Worm (Caenorhabditis elegans) whole organism, L1 larva: ENCODE data around the gene sma-2.

Experiments used
- C16A3.4 ChIP-seq: fragments of 150-350 bp; optimal IDR thresholded peaks from 2 replicates; lab custom pipeline; 2014; ENCODE audit warnings: missing biosample characterization, missing genetic modification characterization
- C34B4.2 ChIP-seq: sonication (generic microtip); optimal IDR thresholded peaks from 2 replicates; lab custom pipeline; 2017; ENCODE audit warnings: mild to moderate bottlenecking, missing genetic modification characterization, missing compliant biosample characterization
- F16B12.6 ChIP-seq: fragments of 150-350 bp; optimal IDR thresholded peaks from 2 replicates; lab custom pipeline; 2014; ENCODE audit warnings: missing biosample characterization, missing genetic modification characterization
- Y116A8C.19 ChIP-seq: sonication (generic microtip); optimal IDR thresholded peaks from 2 replicates; lab custom pipeline; 2016; ENCODE audit warnings: missing compliant biosample characterization, missing genetic modification characterization, borderline replicate concordance
- aly-2 ChIP-seq: fragments of 150-350 bp; optimal IDR thresholded peaks from 2 replicates; lab custom pipeline; 2014; ENCODE audit warnings: missing biosample characterization, missing genetic modification characterization
- ama-1 ChIP-seq: fragments of 150-350 bp; optimal IDR thresholded peaks from 2 replicates; lab custom pipeline; 2014
- blmp-1 ChIP-seq: fragments of 150-350 bp; optimal IDR thresholded peaks from 2 replicates; lab custom pipeline; 2014; ENCODE audit warnings: missing biosample characterization, missing genetic modification characterization
- ceh-63 ChIP-seq: fragments of 200-800 bp; sonication (Bioruptor generic); optimal IDR thresholded peaks from 2 replicates; lab custom pipeline; 2018; ENCODE audit warnings: mild to moderate bottlenecking, missing genetic modification characterization, missing compliant biosample characterization
- ceh-88 ChIP-seq: fragments of 200-800 bp; sonication (Bioruptor generic); IDR thresholded peaks from 2 replicates; pipeline ENCODE4 v1.3.6; 2022; ENCODE audit warnings: missing genetic modification characterization, missing compliant biosample characterization
- ceh-90 ChIP-seq: sonication (generic microtip); optimal IDR thresholded peaks from 2 replicates; lab custom pipeline; 2016; ENCODE audit warnings: missing genetic modification characterization, missing compliant biosample characterization
- dpl-1 ChIP-seq, 3 experiments: fragments of 150-350 bp in 2 of 3; sonication (generic microtip) in 1 of 3; optimal IDR thresholded peaks; 2 replicates each; lab custom pipeline; 2014 to 2017; ENCODE audit warnings: missing biosample characterization in 3 of 3, missing genetic modification characterization in 3 of 3, missing genetic modification reagents in 3 of 3
- efl-1 ChIP-seq, 4 experiments: fragments of 150-350 bp; optimal IDR thresholded peaks in 3 of 4; peaks in 1 of 4; 1 replicate in 1 of 4; 2 replicates in 3 of 4; lab custom pipeline; 2014; ENCODE audit warnings: missing biosample characterization in 2 of 4, missing genetic modification characterization in 2 of 4, missing genetic modification reagents in 2 of 4
- efl-3 ChIP-seq: fragments of 200-800 bp; sonication (Bioruptor generic); optimal IDR thresholded peaks from 2 replicates; lab custom pipeline; 2018; ENCODE audit warnings: mild to moderate bottlenecking, missing genetic modification characterization, missing compliant biosample characterization
- egl-13 ChIP-seq: sonication (generic microtip); optimal IDR thresholded peaks from 2 replicates; lab custom pipeline; 2016; ENCODE audit warnings: missing genotype, missing genetic modification reagents, missing genetic modification characterization, missing compliant biosample characterization
- elt-2 ChIP-seq: sonication (generic microtip); optimal IDR thresholded peaks from 2 replicates; lab custom pipeline; 2016; ENCODE audit warnings: missing genetic modification characterization, mild to moderate bottlenecking, inconsistent platforms, missing compliant biosample characterization, missing genetic modification reagents
- elt-3 ChIP-seq, 6 experiments: fragments of 150-350 bp in 1 of 6; sonication (generic microtip); optimal IDR thresholded peaks; 2 replicates each; lab custom pipeline; 2017 to 2018; ENCODE audit warnings: missing biosample characterization in 6 of 6, missing genetic modification characterization in 6 of 6, inconsistent platforms in 1 of 6
- ets-5 ChIP-seq: fragments of 200-800 bp; sonication (Bioruptor generic); IDR thresholded peaks from 2 replicates; pipeline ENCODE4 v1.3.6; 2022; ENCODE audit warnings: missing genetic modification characterization, missing compliant biosample characterization
- fkh-8 ChIP-seq: sonication (generic microtip); optimal IDR thresholded peaks from 2 replicates; lab custom pipeline; 2016; ENCODE audit warnings: mild to moderate bottlenecking, missing genetic modification characterization, missing compliant biosample characterization
- fos-1 ChIP-seq: fragments of 150-350 bp; optimal IDR thresholded peaks from 2 replicates; lab custom pipeline; 2014; ENCODE audit warnings: missing biosample characterization, missing genetic modification characterization
- hpl-2 ChIP-seq: fragments of 150-350 bp; optimal IDR thresholded peaks from 2 replicates; lab custom pipeline; 2014; ENCODE audit warnings: missing biosample characterization, missing genetic modification reagents, missing genetic modification characterization
- irx-1 ChIP-seq: sonication (generic microtip); optimal IDR thresholded peaks from 2 replicates; lab custom pipeline; 2016; ENCODE audit warnings: missing genetic modification characterization, missing compliant biosample characterization
- isw-1 ChIP-seq: fragments of 200-800 bp; sonication (Bioruptor generic); IDR thresholded peaks from 2 replicates; pipeline ENCODE4 v1.3.6; 2022; ENCODE audit warnings: missing genetic modification characterization, missing compliant biosample characterization
- jun-1 ChIP-seq: fragments of 150-350 bp; optimal IDR thresholded peaks from 2 replicates; lab custom pipeline; 2014; ENCODE audit warnings: missing biosample characterization, missing genetic modification reagents, missing genetic modification characterization
- lin-14 ChIP-seq: fragments of 200-800 bp; sonication (Bioruptor generic); optimal IDR thresholded peaks from 2 replicates; lab custom pipeline; 2018; ENCODE audit warnings: mild to moderate bottlenecking, missing genetic modification characterization, moderate library complexity, missing compliant biosample characterization
- lin-39 ChIP-seq: fragments of 150-350 bp; optimal IDR thresholded peaks from 2 replicates; lab custom pipeline; 2014; ENCODE audit warnings: missing biosample characterization, missing genetic modification reagents, missing genetic modification characterization
- lir-3 ChIP-seq: sonication (generic microtip); optimal IDR thresholded peaks from 2 replicates; lab custom pipeline; 2016; ENCODE audit warnings: mild to moderate bottlenecking, missing genetic modification characterization, moderate library complexity, missing compliant biosample characterization; ENCODE audit not compliant: poor library complexity
- mab-9 ChIP-seq: fragments of 200-800 bp; sonication (Bioruptor generic); IDR thresholded peaks from 2 replicates; pipeline ENCODE4 v1.3.6; 2022; ENCODE audit warnings: missing genetic modification reagents, missing genetic modification characterization, missing compliant biosample characterization
- mdl-1 ChIP-seq, 2 experiments: fragments of 150-350 bp; optimal IDR thresholded peaks; 2 replicates each; lab custom pipeline; 2014 to 2017; ENCODE audit warnings: missing biosample characterization in 2 of 2, missing genetic modification characterization in 2 of 2, inconsistent platforms in 1 of 2
- nhr-11 ChIP-seq: fragments of 150-350 bp; optimal IDR thresholded peaks from 2 replicates; lab custom pipeline; 2014; ENCODE audit warnings: missing biosample characterization, missing genetic modification characterization
- nhr-12 ChIP-seq: sonication (generic microtip); optimal IDR thresholded peaks from 2 replicates; lab custom pipeline; 2017; ENCODE audit warnings: missing biosample characterization, missing genetic modification characterization
- nhr-19 ChIP-seq: fragments of 200-800 bp; sonication (Bioruptor generic); conservative IDR thresholded peaks from 2 replicates; pipeline ENCODE4 v1.3.6; 2022; ENCODE audit warnings: missing genetic modification characterization, missing compliant biosample characterization
- nhr-20 ChIP-seq: sonication (generic microtip); optimal IDR thresholded peaks from 2 replicates; lab custom pipeline; 2016; ENCODE audit warnings: mild to moderate bottlenecking, missing genetic modification characterization, missing compliant biosample characterization
- nhr-237 ChIP-seq: fragments of 150-350 bp; optimal IDR thresholded peaks from 2 replicates; lab custom pipeline; 2014; ENCODE audit warnings: missing biosample characterization, missing genetic modification characterization
- nhr-28 ChIP-seq: fragments of 150-350 bp; optimal IDR thresholded peaks from 2 replicates; lab custom pipeline; 2014; ENCODE audit warnings: missing biosample characterization, missing genetic modification characterization
- nhr-47 ChIP-seq: sonication (generic microtip); optimal IDR thresholded peaks from 2 replicates; lab custom pipeline; 2016; ENCODE audit warnings: mild to moderate bottlenecking, missing genetic modification characterization, moderate library complexity, missing compliant biosample characterization
- nhr-77 ChIP-seq: fragments of 150-350 bp; optimal IDR thresholded peaks from 2 replicates; lab custom pipeline; 2014; ENCODE audit warnings: missing biosample characterization, missing genetic modification characterization
- nhr-84 ChIP-seq: sonication (generic microtip); optimal IDR thresholded peaks from 2 replicates; lab custom pipeline; 2017; ENCODE audit warnings: missing biosample characterization, missing genetic modification characterization
- nhr-90 ChIP-seq: sonication (generic microtip); optimal IDR thresholded peaks from 2 replicates; lab custom pipeline; 2016; ENCODE audit warnings: mild to moderate bottlenecking, missing genetic modification characterization, missing compliant biosample characterization; ENCODE audit not compliant: poor library complexity
- pag-3 ChIP-seq: sonication (generic microtip); optimal IDR thresholded peaks from 2 replicates; lab custom pipeline; 2017; ENCODE audit warnings: missing genetic modification characterization, mild to moderate bottlenecking, missing compliant biosample characterization, antibody characterized with exemption, borderline replicate concordance; ENCODE audit not compliant: insufficient read depth
- pax-3 ChIP-seq: fragments of 200-800 bp; sonication (Bioruptor generic); optimal IDR thresholded peaks from 2 replicates; lab custom pipeline; 2018; ENCODE audit warnings: mild to moderate bottlenecking, missing genetic modification characterization, moderate library complexity, missing compliant biosample characterization
- pqm-1 ChIP-seq: sonication (generic microtip); optimal IDR thresholded peaks from 3 replicates; lab custom pipeline; 2017; ENCODE audit warnings: missing biosample characterization, missing genetic modification characterization
- snpc-4 ChIP-seq: fragments of 150-350 bp; optimal IDR thresholded peaks from 2 replicates; lab custom pipeline; 2014; ENCODE audit warnings: missing biosample characterization, missing genetic modification characterization
- snu-23 ChIP-seq: sonication (generic microtip); optimal IDR thresholded peaks from 2 replicates; lab custom pipeline; 2016; ENCODE audit warnings: missing genetic modification characterization, missing compliant biosample characterization
- sup-37 ChIP-seq: fragments of 200-800 bp; sonication (Bioruptor generic); optimal IDR thresholded peaks from 2 replicates; lab custom pipeline; 2018; ENCODE audit warnings: mild to moderate bottlenecking, missing genetic modification characterization, missing compliant biosample characterization
- swsn-7 ChIP-seq: sonication (generic microtip); optimal IDR thresholded peaks from 2 replicates; lab custom pipeline; 2016; ENCODE audit warnings: missing genetic modification characterization, missing compliant biosample characterization
- unc-30 ChIP-seq: sonication (generic microtip); optimal IDR thresholded peaks from 2 replicates; lab custom pipeline; 2017; ENCODE audit warnings: missing biosample characterization, missing genetic modification characterization
- unc-62 ChIP-seq: fragments of 150-350 bp; optimal IDR thresholded peaks from 2 replicates; lab custom pipeline; 2014; ENCODE audit warnings: missing biosample characterization, missing genetic modification reagents, missing genetic modification characterization
- unc-86 ChIP-seq: sonication (generic microtip); optimal IDR thresholded peaks from 2 replicates; lab custom pipeline; 2016; ENCODE audit warnings: missing genetic modification characterization, missing compliant biosample characterization
- vab-15 ChIP-seq: sonication (generic microtip); optimal IDR thresholded peaks from 2 replicates; lab custom pipeline; 2017; ENCODE audit warnings: missing genotype, mild to moderate bottlenecking, missing genetic modification characterization, missing compliant biosample characterization
- xbp-1 ChIP-seq: sonication (generic microtip); optimal IDR thresholded peaks from 2 replicates; lab custom pipeline; 2016; ENCODE audit warnings: missing genetic modification characterization, missing compliant biosample characterization
- zip-4 ChIP-seq: fragments of 200-800 bp; sonication (Bioruptor generic); optimal IDR thresholded peaks from 2 replicates; lab custom pipeline; 2018; ENCODE audit warnings: mild to moderate bottlenecking, missing genetic modification characterization, moderate library complexity, missing compliant biosample characterization
- ztf-4 ChIP-seq: fragments of 150-350 bp; optimal IDR thresholded peaks from 2 replicates; lab custom pipeline; 2014; ENCODE audit warnings: missing biosample characterization, missing genetic modification characterization

The sma-2 gene

DNA sequence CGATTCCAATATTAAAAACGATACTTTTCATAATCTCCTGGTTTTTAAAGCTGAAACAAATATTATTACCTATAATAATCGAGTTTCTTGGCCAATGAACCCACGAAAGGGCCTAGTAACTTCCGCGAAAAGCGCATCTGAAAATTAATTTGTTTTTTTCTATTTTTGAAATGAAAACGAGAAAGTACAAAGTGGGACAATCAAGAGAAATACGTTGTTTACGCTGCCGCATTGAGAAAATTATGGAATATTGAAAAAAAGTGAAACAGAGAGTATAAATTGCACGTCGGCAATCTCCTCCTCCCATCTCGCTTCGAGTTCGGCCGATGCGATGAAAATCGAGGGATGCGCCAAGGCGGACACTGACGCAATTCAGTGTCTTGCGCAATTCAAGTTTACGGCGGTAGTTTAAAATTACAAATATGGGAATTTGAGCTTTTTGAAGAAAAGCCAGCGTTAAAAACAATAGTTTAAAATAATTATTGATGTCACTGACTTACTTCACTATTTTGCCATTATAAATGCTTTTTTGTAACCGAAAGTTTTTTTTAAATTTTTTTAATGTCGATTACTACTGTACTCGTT lies 8.1 kb upstream of the sma-2 start, which contains the start of gene pdhk-2:
pdhk-2 (minus strand) TSS at position 137 of the 585 bp plus-strand sequence.
- TF ChIP-seq snpc-4 (tag; lab: Kevin White, UChicago): peak; percentile 84
- TF ChIP-seq fos-1 (tag; lab: Kevin White, UChicago): peak; percentile 86
- TF ChIP-seq nhr-47: peak; percentile 97
- TF ChIP-seq nhr-237 (tag; lab: Kevin White, UChicago): peak; percentile 45
- TF ChIP-seq zip-4: peak; percentile 89
- TF ChIP-seq vab-15 (tag; lab: Kevin White, UChicago): peak; percentile 75
- peak; percentile 95 for TF ChIP-seq nhr-19
- TF ChIP-seq xbp-1 (tag; lab: Kevin White, UChicago): peak; percentile 93
- no peak for TF ChIP-seq pag-3 (tag; lab: Kevin White, UChicago)
- peak; percentile 99 to 100 (median 99) for TF ChIP-seq dpl-1 (GFP tag; optimal IDR thresholded peaks at IDR 0.05; lab: Kevin White, UChicago)
- no peak for TF ChIP-seq nhr-84 (tag; lab: Kevin White, UChicago)
- peak; percentile 96 for TF ChIP-seq snu-23 (GFP tag; lab: Kevin White, UChicago)
- TF ChIP-seq F16B12.6: peak; percentile 66
- TF ChIP-seq ets-5 (GFP tag; lab: Robert Waterston, UW): no peak
- peak; percentile 53 for TF ChIP-seq efl-3
- TF ChIP-seq hpl-2: peak; percentile 32
- peak; percentile 93 for TF ChIP-seq egl-13 (tag; lab: Kevin White, UChicago)
- peak; percentile 52 for TF ChIP-seq ceh-90
- TF ChIP-seq sup-37 (GFP tag; lab: Kevin White, UChicago): peak; percentile 91
- TF ChIP-seq efl-1 (optimal IDR thresholded peaks at IDR 0.05; lab: Kevin White, UChicago): peak; percentile 97 to 100
- peak; percentile 99 to 100 for TF ChIP-seq efl-1 (GFP tag; optimal IDR thresholded peaks at IDR 0.05 in 1 of 2; lab: Kevin White, UChicago)
- TF ChIP-seq C16A3.4 (tag; lab: Kevin White, UChicago): peak; percentile 97
- peak; percentile 91 for TF ChIP-seq fkh-8 (tag; lab: Kevin White, UChicago)
- peak; percentile 68 for TF ChIP-seq mab-9 (GFP tag; lab: Robert Waterston, UW)
- TF ChIP-seq lin-14 (GFP tag; lab: Kevin White, UChicago): peak; percentile 95
- no peak for TF ChIP-seq Y116A8C.19 (tag; lab: Kevin White, UChicago)
- TF ChIP-seq C34B4.2 (tag; lab: Kevin White, UChicago): peak; percentile 49
- peak; percentile 89 for TF ChIP-seq nhr-11 (tag; lab: Kevin White, UChicago)
- peak; percentile 78 for TF ChIP-seq aly-2 (tag; lab: Kevin White, UChicago)
- peak; percentile 88 for TF ChIP-seq ztf-4 (tag; lab: Kevin White, UChicago)
- peak in 1 of 2 experiments; percentile 85 for TF ChIP-seq mdl-1 (tag; optimal IDR thresholded peaks at IDR 0.05; lab: Kevin White, UChicago)
- TF ChIP-seq pax-3 (tag; lab: Kevin White, UChicago): peak; percentile 91
- no peak for TF ChIP-seq ceh-63 (GFP tag; lab: Kevin White, UChicago)
- TF ChIP-seq nhr-90: peak; percentile 97
- peak; percentile 87 for TF ChIP-seq jun-1 (tag; lab: Kevin White, UChicago)
- TF ChIP-seq elt-3 (tag; optimal IDR thresholded peaks at IDR 0.05; lab: Kevin White, UChicago): peak in 3 of 6 experiments; percentile 35 to 89 (median 88)
- TF ChIP-seq isw-1 (GFP tag; lab: Robert Waterston, UW): peak; percentile 92
- TF ChIP-seq ama-1 (lab: Kevin White, UChicago): peak; percentile 74
- peak; percentile 96 for TF ChIP-seq nhr-20 (tag; lab: Kevin White, UChicago)
- peak; percentile 85 for TF ChIP-seq nhr-77 (tag; lab: Kevin White, UChicago)
- peak; percentile 94 for TF ChIP-seq lin-39 (tag; lab: Kevin White, UChicago)
- TF ChIP-seq pqm-1 (tag; lab: Kevin White, UChicago): no peak
- no peak for TF ChIP-seq nhr-28 (tag; lab: Kevin White, UChicago)
- TF ChIP-seq lir-3: peak; percentile 82
- peak; percentile 78 for TF ChIP-seq ceh-88 (GFP tag; lab: Robert Waterston, UW)
- peak; percentile 80 for TF ChIP-seq blmp-1 (tag; lab: Kevin White, UChicago)
- TF ChIP-seq elt-2 (tag; lab: Kevin White, UChicago): peak; percentile 85
- no peak for TF ChIP-seq unc-62 (GFP tag; lab: Kevin White, UChicago)
- no peak for TF ChIP-seq nhr-12
- peak; percentile 96 for TF ChIP-seq swsn-7 (tag; lab: Kevin White, UChicago)
- TF ChIP-seq unc-86 (tag; lab: Kevin White, UChicago): peak; percentile 94
- TF ChIP-seq irx-1: peak; percentile 92
- TF ChIP-seq unc-30 (tag; lab: Kevin White, UChicago): no peak
